Worm (Caenorhabditis elegans) whole organism, L1 larva: ENCODE data around the gene clec-208.
A peak's percentile ranks its signal among the peaks of the same experiment; 100 is the strongest.

ENCODE experiments used
- dpl-1 ChIP-seq, 3 experiments: fragments of 150-350 bp in 2 of 3; sonication (generic microtip) in 1 of 3; optimal IDR thresholded peaks; 2 replicates each; lab custom pipeline; 2014 to 2017; ENCODE audit warnings: missing biosample characterization in 3 of 3, missing genetic modification characterization in 3 of 3, missing genetic modification reagents in 3 of 3
- elt-2 ChIP-seq: sonication (generic microtip); optimal IDR thresholded peaks from 2 replicates; lab custom pipeline; 2016; ENCODE audit warnings: missing genetic modification characterization, mild to moderate bottlenecking, inconsistent platforms, missing compliant biosample characterization, missing genetic modification reagents
- mdl-1 ChIP-seq, 2 experiments: fragments of 150-350 bp; optimal IDR thresholded peaks; 2 replicates each; lab custom pipeline; 2014 to 2017; ENCODE audit warnings: missing biosample characterization in 2 of 2, missing genetic modification characterization in 2 of 2, inconsistent platforms in 1 of 2
- snpc-4 ChIP-seq: fragments of 150-350 bp; optimal IDR thresholded peaks from 2 replicates; lab custom pipeline; 2014; ENCODE audit warnings: missing biosample characterization, missing genetic modification characterization
- tbx-2 ChIP-seq: sonication (generic microtip); optimal IDR thresholded peaks from 2 replicates; lab custom pipeline; 2016; ENCODE audit warnings: missing genetic modification characterization, missing compliant biosample characterization
- zag-1 ChIP-seq: fragments of 150-350 bp; optimal IDR thresholded peaks from 2 replicates; lab custom pipeline; 2014; ENCODE audit warnings: missing biosample characterization, missing genetic modification characterization

DNA sequence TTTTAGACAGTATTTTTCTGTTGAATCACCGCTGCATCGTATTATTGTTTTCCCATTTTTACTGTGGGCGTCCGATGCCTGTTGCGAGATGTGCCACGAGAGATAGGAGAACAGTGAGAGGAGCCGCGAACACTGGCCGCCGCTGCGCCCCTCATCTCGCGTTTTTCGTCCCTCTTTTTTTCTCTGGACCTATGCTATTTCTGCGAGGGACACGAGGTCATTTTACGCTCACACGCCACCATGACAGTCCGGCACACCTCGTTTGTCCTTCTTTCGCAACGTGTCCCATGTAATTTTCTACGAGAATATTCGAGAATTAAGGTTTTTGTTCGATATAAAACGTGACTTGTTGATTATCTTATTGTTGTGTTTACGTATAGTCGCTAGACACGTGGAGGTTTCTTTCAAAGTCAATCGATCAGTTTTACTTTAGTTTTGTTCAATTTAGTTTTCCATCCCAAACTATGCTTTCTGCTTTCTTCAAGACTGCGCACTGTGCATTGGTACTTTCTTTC lies 29.7 kb upstream of the clec-208 start, which contains the start of gene lbp-9:
- TF ChIP-seq elt-2 (tag; lab: Kevin White, UChicago), result no peak
- no peak for TF ChIP-seq snpc-4 (tag; lab: Kevin White, UChicago)
- peak in 1 of 2 experiments; percentile 81 for TF ChIP-seq mdl-1 (tag; optimal IDR thresholded peaks at IDR 0.05; lab: Kevin White, UChicago)
- TF ChIP-seq zag-1, result no peak
- peak in 2 of 3 experiments; percentile 6 to 50 for TF ChIP-seq dpl-1 (GFP tag; optimal IDR thresholded peaks at IDR 0.05; lab: Kevin White, UChicago)
- TF ChIP-seq tbx-2, result peak; percentile 23
